Fruit fly (Drosophila melanogaster): Measurements from ENCODE around the gene CG14860.

CG14860 gene

dm6 chr3R:14903837-14904431, 9.3 kb downstream of the CG14860 start, which contains the start of gene VhaPPA1-1 (continued):
- TF ChIP-seq inv (GFP tag; IDR thresholded peaks at IDR 0.05; ENCODE audit: partially characterized antibody) (0 out of 2 replicates have a peak, but pooled peaks have one; percentile 14), bowl (GFP tag; IDR thresholded peaks at IDR 0.05) (no peak), sc (optimal IDR thresholded peaks at IDR 0.05) (no peak), sc (GFP tag; optimal IDR thresholded peaks at IDR 0.05) (no peak), CG33213 (GFP tag; optimal IDR thresholded peaks at IDR 0.05) (peak; percentile 15), onecut (GFP tag; IDR thresholded peaks at IDR 0.05) (no peak), dm (GFP tag; optimal IDR thresholded peaks at IDR 0.05) (peak; percentile 56), tll (GFP tag; optimal IDR thresholded peaks at IDR 0.05) (peak; percentile 41 to 99), CG30020 (tag; optimal IDR thresholded peaks at IDR 0.05) (peak; percentile 65), CG7987 (GFP tag; optimal IDR thresholded peaks at IDR 0.05) (peak; percentile 15), bbx (GFP tag; IDR thresholded peaks at IDR 0.05; ENCODE audit: partially characterized antibody) (0 out of 2 replicates have a peak, but pooled peaks have one; percentile 20), Opbp (GFP tag; IDR thresholded peaks at IDR 0.05; ENCODE audit: partially characterized antibody) (peak; percentile 48; the same call in 1 of the 3 replicates), CG6654 (GFP tag; optimal IDR thresholded peaks at IDR 0.05) (no peak), sr (GFP tag; IDR thresholded peaks at IDR 0.05) (no peak), jigr1 (GFP tag; IDR thresholded peaks at IDR 0.05) (no peak), CG9727 (GFP tag; optimal IDR thresholded peaks at IDR 0.05) (peak; percentile 32), nmo (GFP tag; optimal IDR thresholded peaks at IDR 0.05) (peak; percentile 75), Lhr (GFP tag; optimal IDR thresholded peaks at IDR 0.05) (peak; percentile 77), Sin3A (optimal IDR thresholded peaks at IDR 0.05) (peak; percentile 98), btn (GFP tag; optimal IDR thresholded peaks at IDR 0.05) (no peak), C15 (GFP tag; IDR thresholded peaks at IDR 0.05) (no peak), HLHmδ (GFP tag; optimal IDR thresholded peaks at IDR 0.05) (peak; percentile 4), CG13624 (GFP tag; optimal IDR thresholded peaks at IDR 0.05) (peak; percentile 62), PHDP (tag; optimal IDR thresholded peaks at IDR 0.05) (no peak), CG14860 (GFP tag; IDR thresholded peaks at IDR 0.05; ENCODE audit: partially characterized antibody) (peak; percentile 68; the same call in 2 of the 3 replicates), Dll (GFP tag; IDR thresholded peaks at IDR 0.05; ENCODE audit: partially characterized antibody) (peak; percentile 60; the same call in 2 of the 4 replicates), YL-1 (GFP tag; optimal IDR thresholded peaks at IDR 0.05) (peak; percentile 88), CG18764 (GFP tag; optimal IDR thresholded peaks at IDR 0.05) (no peak), MBD-R2 (GFP tag; IDR thresholded peaks at IDR 0.05) (peak; percentile 44; the same call in 1 of the 2 replicates), CG5953 (GFP tag; IDR thresholded peaks at IDR 0.05) (no peak), dpn (GFP tag; optimal IDR thresholded peaks at IDR 0.05) (peak in 1 of 2 experiments; percentile 30), CG4424 (GFP tag; optimal IDR thresholded peaks at IDR 0.05) (no peak), CG1603 (tag; optimal IDR thresholded peaks at IDR 0.05) (peak; percentile 55), CG12391 (tag; optimal IDR thresholded peaks at IDR 0.05) (peak; percentile 24), az2 (GFP tag; optimal IDR thresholded peaks at IDR 0.05) (no peak), Sox100B (GFP tag; optimal IDR thresholded peaks at IDR 0.05) (no peak), CG17361 (GFP tag; IDR thresholded peaks at IDR 0.05) (peak; percentile 58; the same call in 2 of the 3 replicates), CG3995 (GFP tag; optimal IDR thresholded peaks at IDR 0.05) (peak; percentile 68), pita (GFP tag; optimal IDR thresholded peaks at IDR 0.05) (peak; percentile 78), org-1 (GFP tag; optimal IDR thresholded peaks at IDR 0.05) (no peak), zfh2 (GFP tag; optimal IDR thresholded peaks at IDR 0.05) (peak; percentile 23), amos (GFP tag; IDR thresholded peaks at IDR 0.05; ENCODE audit: partially characterized antibody) (peak; percentile 40; the same call in 1 of the 2 replicates), CG4854 (GFP tag; optimal IDR thresholded peaks at IDR 0.05) (no peak), trem (tag; optimal IDR thresholded peaks at IDR 0.05) (peak; percentile 71), fd64A (GFP tag; optimal IDR thresholded peaks at IDR 0.05) (no peak), seq (GFP tag; IDR thresholded peaks at IDR 0.05) (no peak), Abd-B (GFP tag; optimal IDR thresholded peaks at IDR 0.05) (peak; percentile 46), Mrtf (GFP tag; IDR thresholded peaks at IDR 0.05) (no peak), CG6175 (GFP tag; IDR thresholded peaks at IDR 0.05) (no peak), row (GFP tag; IDR thresholded peaks at IDR 0.05) (peak; percentile 83)

Data from whole organism, embryonic.